Worm (Caenorhabditis elegans): Measurements from ENCODE around the gene Y25C1A.7.

- TF ChIP-seq npax-4 (tag; optimal IDR thresholded peaks at IDR 0.05) (no peak), elt-4 (tag; optimal IDR thresholded peaks at IDR 0.05) (no peak), gmeb-2 (tag; optimal IDR thresholded peaks at IDR 0.05) (no peak)
These were observed 22.5 kb downstream of the Y25C1A.7 start, which contains the start of gene sri-28 for ce11 chrII:3048378-3048777.
